Worm (Caenorhabditis elegans): ENCODE data around the gene sup-36.
A peak's percentile ranks its signal among the peaks of the same experiment; 100 is the strongest.

The sup-36 gene

ce11 chrIV:6618607-6619006, 17.1 kb downstream of the sup-36 start:
- TF ChIP-seq nhr-129 (tag; optimal IDR thresholded peaks at IDR 0.05) (peak; percentile 52), gmeb-1 (tag; optimal IDR thresholded peaks at IDR 0.05) (peak; percentile 11), nhr-11 (tag; optimal IDR thresholded peaks at IDR 0.05) (no peak), sma-3 (GFP tag; optimal IDR thresholded peaks at IDR 0.05) (no peak), egl-27 (tag; optimal IDR thresholded peaks at IDR 0.05) (no peak), alr-1 (tag; optimal IDR thresholded peaks at IDR 0.05) (no peak), sem-4 (tag; optimal IDR thresholded peaks at IDR 0.05) (no peak), lsy-2 (tag; optimal IDR thresholded peaks at IDR 0.05) (peak in 1 of 2 experiments; percentile 18), fos-1 (tag; optimal IDR thresholded peaks at IDR 0.05) (peak; percentile 22), mdl-1 (tag; optimal IDR thresholded peaks at IDR 0.05) (no peak), lin-13 (GFP tag; optimal IDR thresholded peaks at IDR 0.05) (no peak), unc-55 (GFP tag; optimal IDR thresholded peaks at IDR 0.05) (peak; percentile 38), crh-2 (tag; optimal IDR thresholded peaks at IDR 0.05) (peak; percentile 22), dmd-4 (tag; optimal IDR thresholded peaks at IDR 0.05) (no peak), nhr-77 (tag; optimal IDR thresholded peaks at IDR 0.05) (no peak), mab-5 (tag; optimal IDR thresholded peaks at IDR 0.05) (no peak)

ce11 chrIV:6621252-6621651, 19.8 kb downstream of the sup-36 start, which contains the start of gene C01B10.3:
C01B10.3 (minus strand) TSS chrIV:6621352.
- no peak for TF ChIP-seq nhr-21 (tag; optimal IDR thresholded peaks at IDR 0.05)
- no peak for TF ChIP-seq lsy-2 (tag; optimal IDR thresholded peaks at IDR 0.05)
- TF ChIP-seq unc-62 (GFP tag; optimal IDR thresholded peaks at IDR 0.05) = no peak
- TF ChIP-seq ceh-16 (tag; optimal IDR thresholded peaks at IDR 0.05) = no peak
- TF ChIP-seq blmp-1 (tag; optimal IDR thresholded peaks at IDR 0.05; ENCODE audit: insufficient read depth) = no peak
- TF ChIP-seq nhr-23 (tag; optimal IDR thresholded peaks at IDR 0.05) = no peak
- TF ChIP-seq ztf-1 (GFP tag; conservative IDR thresholded peaks at IDR 0.05) = no peak
- TF ChIP-seq dmd-4 (tag; optimal IDR thresholded peaks at IDR 0.05) = no peak
- TF ChIP-seq crh-2 (tag; optimal IDR thresholded peaks at IDR 0.05) = no peak

ce11 chrIV:6622142-6622541, 20.7 kb downstream of the sup-36 start:
- no peak for TF ChIP-seq unc-62 (GFP tag; optimal IDR thresholded peaks at IDR 0.05)
- TF ChIP-seq fos-1 (tag; optimal IDR thresholded peaks at IDR 0.05) = peak; percentile 66
- peak; percentile 35 for TF ChIP-seq nhr-25 (tag; optimal IDR thresholded peaks at IDR 0.05)
- TF ChIP-seq ztf-1 (GFP tag; conservative IDR thresholded peaks at IDR 0.05) = no peak
- no peak for TF ChIP-seq nhr-237 (tag; optimal IDR thresholded peaks at IDR 0.05)
- TF ChIP-seq gmeb-1 (tag; optimal IDR thresholded peaks at IDR 0.05) = peak; percentile 41
- peak; percentile 22 for TF ChIP-seq nhr-21 (tag; optimal IDR thresholded peaks at IDR 0.05)
- peak; percentile 52 for TF ChIP-seq sma-3 (GFP tag; optimal IDR thresholded peaks at IDR 0.05)
- no peak for TF ChIP-seq C34F6.9 (tag; optimal IDR thresholded peaks at IDR 0.05)
- TF ChIP-seq blmp-1 (tag; optimal IDR thresholded peaks at IDR 0.05; ENCODE audit: insufficient read depth) = peak; percentile 11
- TF ChIP-seq sma-9 (GFP tag; optimal IDR thresholded peaks at IDR 0.05) = no peak
- no peak for TF ChIP-seq sma-9 (tag; optimal IDR thresholded peaks at IDR 0.05)

DNA sequence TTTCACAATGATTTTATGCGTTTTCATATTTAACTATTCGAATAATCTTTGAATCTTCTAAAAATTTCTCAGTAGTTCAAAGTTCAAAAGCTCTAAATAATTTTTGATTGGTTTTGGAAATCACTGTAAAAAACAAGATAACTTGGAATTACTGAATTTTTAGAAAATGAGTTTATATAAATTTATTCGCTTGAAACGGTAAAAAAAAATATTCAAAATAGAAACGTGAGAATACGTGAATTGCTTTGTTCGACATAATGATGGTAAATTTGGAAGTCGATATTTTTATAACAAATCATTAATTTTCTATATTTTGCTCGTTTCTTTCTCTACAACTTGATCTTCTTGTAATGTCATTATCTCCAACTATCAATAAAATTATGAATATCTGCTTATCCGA, 21.9 kb downstream of the sup-36 start, which contains the start of gene C01B10.44:
Gene C01B10.44 (plus strand): TSS at position 301 of the 400 bp plus-strand sequence.
- TF ChIP-seq elt-1 (tag; optimal IDR thresholded peaks at IDR 0.05) (no peak), egl-27 (tag; optimal IDR thresholded peaks at IDR 0.05) (no peak), sem-4 (tag; optimal IDR thresholded peaks at IDR 0.05) (no peak), C34F6.9 (tag; optimal IDR thresholded peaks at IDR 0.05) (no peak), unc-55 (GFP tag; optimal IDR thresholded peaks at IDR 0.05) (no peak), lsy-2 (tag; optimal IDR thresholded peaks at IDR 0.05) (no peak), unc-39 (tag; optimal IDR thresholded peaks at IDR 0.05) (no peak), nhr-237 (tag; optimal IDR thresholded peaks at IDR 0.05) (no peak), R02D3.7 (tag; optimal IDR thresholded peaks at IDR 0.05) (no peak), alr-1 (tag; optimal IDR thresholded peaks at IDR 0.05) (no peak), nhr-11 (tag; optimal IDR thresholded peaks at IDR 0.05) (no peak), nhr-25 (tag; optimal IDR thresholded peaks at IDR 0.05) (no peak), dmd-4 (tag; optimal IDR thresholded peaks at IDR 0.05) (no peak), zag-1 (tag; optimal IDR thresholded peaks at IDR 0.05) (no peak), F13H6.1 (tag; optimal IDR thresholded peaks at IDR 0.05) (no peak), ztf-1 (GFP tag; conservative IDR thresholded peaks at IDR 0.05) (no peak), nhr-6 (tag; optimal IDR thresholded peaks at IDR 0.05) (no peak)

- TF ChIP-seq fos-1 (tag; optimal IDR thresholded peaks at IDR 0.05) (peak; percentile 25), lin-39 (tag; optimal IDR thresholded peaks at IDR 0.05) (no peak), R02D3.7 (tag; optimal IDR thresholded peaks at IDR 0.05) (no peak), unc-55 (GFP tag; optimal IDR thresholded peaks at IDR 0.05) (no peak), snpc-4 (tag; optimal IDR thresholded peaks at IDR 0.05) (no peak), nhr-237 (tag; optimal IDR thresholded peaks at IDR 0.05) (no peak), ama-1 (optimal IDR thresholded peaks at IDR 0.05) (no peak)
These were observed 26.3 kb downstream of the sup-36 start, which contains the start of gene cest-5.2 for ce11 chrIV:6627798-6628197. cest-5.2 (minus strand) TSS chrIV:6627925.

Measured in whole organism, L2 larva.